Fruit fly (Drosophila melanogaster) whole organism, embryonic: ENCODE data around the gene CG9150.

Experiments
- ATbp ChIP-seq: fragments of 200-800 bp; sonication (Bioruptor generic); optimal IDR thresholded peaks from 2 replicates; lab custom pipeline; 2017; ENCODE audit warnings: missing biosample characterization, mild to moderate bottlenecking, missing genetic modification characterization, missing genetic modification reagents
- Atf6 ChIP-seq: fragments of 200-800 bp; sonication (Bioruptor generic); IDR thresholded peaks from 2 replicates; pipeline ENCODE4 v1.3.6; 2022; ENCODE audit warnings: missing biosample characterization, missing genetic modification characterization
- CG10431 ChIP-seq: fragments of 200-800 bp; sonication (Bioruptor generic); optimal IDR thresholded peaks from 3 replicates; lab custom pipeline; 2018; ENCODE audit warnings: missing biosample characterization, mild to moderate bottlenecking, missing genetic modification characterization
- CG10543 ChIP-seq: fragments of 200-800 bp; sonication (Bioruptor generic); optimal IDR thresholded peaks from 3 replicates; lab custom pipeline; 2017; ENCODE audit warnings: missing biosample characterization, mild to moderate bottlenecking, missing genetic modification characterization, moderate library complexity
- CG11085 ChIP-seq: fragments of 200-800 bp; sonication (Bioruptor generic); IDR thresholded peaks from 2 replicates; pipeline ENCODE4 v1.3.6; 2022; ENCODE audit warnings: missing biosample characterization, missing genetic modification characterization
- CG13624 ChIP-seq: fragments of 200-800 bp; sonication (Bioruptor generic); optimal IDR thresholded peaks from 2 replicates; lab custom pipeline; 2016; ENCODE audit warnings: missing biosample characterization, missing genetic modification characterization
- CG13894 ChIP-seq: fragments of 200-800 bp; sonication (Bioruptor generic); optimal IDR thresholded peaks from 3 replicates; lab custom pipeline; 2018; ENCODE audit warnings: missing biosample characterization, mild to moderate bottlenecking, missing genetic modification characterization, moderate library complexity
- CG1529 ChIP-seq: fragments of 200-800 bp; sonication (Bioruptor generic); optimal IDR thresholded peaks from 3 replicates; lab custom pipeline; 2018; ENCODE audit warnings: missing biosample characterization, missing genetic modification characterization
- CG15601 ChIP-seq: fragments of 200-800 bp; sonication (Bioruptor generic); optimal IDR thresholded peaks from 3 replicates; lab custom pipeline; 2019; ENCODE audit warnings: missing biosample characterization, mild to moderate bottlenecking, missing genetic modification characterization, moderate library complexity
- CG17359 ChIP-seq: fragments of 200-800 bp; sonication (Bioruptor generic); optimal IDR thresholded peaks from 3 replicates; lab custom pipeline; 2018; ENCODE audit warnings: missing biosample characterization, mild to moderate bottlenecking, missing genetic modification characterization, moderate library complexity
- CG18599 ChIP-seq: fragments of 200-800 bp; sonication (Bioruptor generic); optimal IDR thresholded peaks from 3 replicates; lab custom pipeline; 2017; ENCODE audit warnings: missing biosample characterization, missing genetic modification characterization, mild to moderate bottlenecking, moderate library complexity, missing genetic modification reagents
- CG18764 ChIP-seq: fragments of 200-800 bp; sonication (Bioruptor generic); optimal IDR thresholded peaks from 3 replicates; lab custom pipeline; 2016; ENCODE audit warnings: missing biosample characterization, missing genetic modification characterization
- CG2116 ChIP-seq: fragments of 200-800 bp; sonication (Bioruptor generic); optimal IDR thresholded peaks from 3 replicates; lab custom pipeline; 2018; ENCODE audit warnings: missing biosample characterization, mild to moderate bottlenecking, missing genetic modification characterization
- CG33213 ChIP-seq: fragments of 200-800 bp; sonication (Bioruptor generic); optimal IDR thresholded peaks from 3 replicates; lab custom pipeline; 2016; ENCODE audit warnings: missing biosample characterization, missing genetic modification characterization
- CG33557 ChIP-seq: fragments of 200-800 bp; sonication (Bioruptor generic); optimal IDR thresholded peaks from 2 replicates; lab custom pipeline; 2019; ENCODE audit warnings: missing biosample characterization, mild to moderate bottlenecking, missing genetic modification characterization, moderate library complexity
- CG34376 ChIP-seq: fragments of 200-800 bp; sonication (Bioruptor generic); optimal IDR thresholded peaks from 2 replicates; lab custom pipeline; 2018; ENCODE audit warnings: missing biosample characterization, mild to moderate bottlenecking, missing genetic modification characterization
- CG34422 ChIP-seq: fragments of 200-800 bp; sonication (Bioruptor generic); IDR thresholded peaks from 3 replicates; pipeline ENCODE4 v1.3.6; 2022; ENCODE audit warnings: missing biosample characterization, missing genetic modification characterization
- CG7271 ChIP-seq: fragments of 200-800 bp; sonication (Bioruptor generic); optimal IDR thresholded peaks from 2 replicates; lab custom pipeline; 2018; ENCODE audit warnings: missing biosample characterization, mild to moderate bottlenecking, missing genetic modification characterization, moderate library complexity
- CG8281 ChIP-seq: fragments of 200-800 bp; sonication (Bioruptor generic); optimal IDR thresholded peaks from 2 replicates; lab custom pipeline; 2018; ENCODE audit warnings: missing biosample characterization, mild to moderate bottlenecking, missing genetic modification characterization, moderate library complexity
- CTCF ChIP-seq: fragments of 200-800 bp; sonication (Bioruptor generic); optimal IDR thresholded peaks from 2 replicates; lab custom pipeline; 2017; ENCODE audit warnings: missing biosample characterization, mild to moderate bottlenecking, missing genetic modification characterization, moderate library complexity
- D19A ChIP-seq: fragments of 200-800 bp; optimal IDR thresholded peaks from 3 replicates; lab custom pipeline; 2019; ENCODE audit warnings: missing biosample characterization, mild to moderate bottlenecking, missing genetic modification characterization, moderate library complexity
- Ets97D ChIP-seq: fragments of 200-800 bp; sonication (Bioruptor generic); optimal IDR thresholded peaks from 3 replicates; lab custom pipeline; 2016; ENCODE audit warnings: missing biosample characterization, missing genetic modification characterization
- Fer1 ChIP-seq: fragments of 200-800 bp; sonication (Bioruptor generic); optimal IDR thresholded peaks from 2 replicates; lab custom pipeline; 2017; ENCODE audit warnings: missing biosample characterization, mild to moderate bottlenecking, missing genetic modification characterization
- Nf-YB ChIP-seq: fragments of 200-800 bp; sonication (Bioruptor generic); optimal IDR thresholded peaks from 3 replicates; lab custom pipeline; 2019; ENCODE audit warnings: missing biosample characterization, mild to moderate bottlenecking, missing genetic modification characterization, moderate library complexity
- Sry-β ChIP-seq: fragments of 200-800 bp; sonication (Bioruptor generic); optimal IDR thresholded peaks from 2 replicates; lab custom pipeline; 2018; ENCODE audit warnings: missing biosample characterization, mild to moderate bottlenecking, missing genetic modification characterization, moderate library complexity
- Trl ChIP-seq, 3 experiments: fragments of >200 bp in 2 of 3; fragments of 200-800 bp in 1 of 3; sonication (Bioruptor generic) in 1 of 3; optimal IDR thresholded peaks; 2 replicates in 1 of 3; 3 replicates in 2 of 3; lab custom pipeline; 2016 to 2017; ENCODE audit warnings: missing biosample characterization in 1 of 3, missing genetic modification characterization in 1 of 3
- abd-A ChIP-seq: fragments of 200-800 bp; sonication (Bioruptor generic); optimal IDR thresholded peaks from 3 replicates; lab custom pipeline; 2019; ENCODE audit warnings: missing biosample characterization, mild to moderate bottlenecking, missing genetic modification characterization, moderate library complexity
- chinmo ChIP-seq: fragments of 200-800 bp; sonication (Bioruptor generic); IDR thresholded peaks from 4 replicates; pipeline ENCODE4 v1.3.6; 2022; ENCODE audit warnings: missing biosample characterization, missing genetic modification characterization; ENCODE audit not compliant: partially characterized antibody
- chm ChIP-seq: fragments of 200-800 bp; sonication (Bioruptor generic); IDR thresholded peaks from 2 replicates; pipeline ENCODE4 v1.3.6; 2022; ENCODE audit warnings: missing biosample characterization, missing genetic modification characterization
- ci ChIP-seq: fragments of 200-800 bp; sonication (Bioruptor generic); IDR thresholded peaks from 3 replicates; pipeline ENCODE4 v1.3.6; 2022; ENCODE audit warnings: missing biosample characterization, missing genetic modification characterization
- dati ChIP-seq: fragments of 200-800 bp; sonication (Bioruptor generic); IDR thresholded peaks from 2 replicates; pipeline ENCODE4 v1.3.6; 2022; ENCODE audit warnings: missing biosample characterization, missing genetic modification characterization
- emc ChIP-seq: fragments of 200-800 bp; sonication (Bioruptor generic); optimal IDR thresholded peaks from 2 replicates; lab custom pipeline; 2016; ENCODE audit warnings: missing biosample characterization, missing genetic modification characterization
- fd3F ChIP-seq: fragments of 200-800 bp; sonication (Bioruptor generic); optimal IDR thresholded peaks from 2 replicates; lab custom pipeline; 2018; ENCODE audit warnings: missing biosample characterization, mild to moderate bottlenecking, missing genetic modification characterization, moderate library complexity
- gsb-n ChIP-seq: fragments of 200-800 bp; sonication (Bioruptor generic); optimal IDR thresholded peaks from 3 replicates; lab custom pipeline; 2018; ENCODE audit warnings: missing biosample characterization, mild to moderate bottlenecking, missing genetic modification characterization
- kay ChIP-seq: fragments of 200-800 bp; sonication (Bioruptor generic); optimal IDR thresholded peaks from 2 replicates; lab custom pipeline; 2016; ENCODE audit warnings: missing biosample characterization, missing genetic modification characterization
- lab ChIP-seq: fragments of 200-800 bp; sonication (Bioruptor generic); optimal IDR thresholded peaks from 3 replicates; lab custom pipeline; 2017; ENCODE audit warnings: missing biosample characterization, missing genetic modification characterization, mild to moderate bottlenecking, moderate library complexity, missing genetic modification reagents
- nom ChIP-seq: fragments of 200-800 bp; sonication (Bioruptor generic); optimal IDR thresholded peaks from 2 replicates; lab custom pipeline; 2017; ENCODE audit warnings: missing biosample characterization, missing genetic modification characterization, mild to moderate bottlenecking, moderate library complexity, missing genetic modification reagents
- onecut ChIP-seq: fragments of 200-800 bp; sonication (Bioruptor generic); IDR thresholded peaks from 2 replicates; pipeline ENCODE4 v1.3.6; 2022; ENCODE audit warnings: missing biosample characterization, missing genetic modification characterization
- phol ChIP-seq: fragments of 200-800 bp; sonication (Bioruptor generic); optimal IDR thresholded peaks from 3 replicates; lab custom pipeline; 2018; ENCODE audit warnings: missing biosample characterization, mild to moderate bottlenecking, missing genetic modification characterization, moderate library complexity
- pros ChIP-seq: fragments of 200-800 bp; sonication (Bioruptor generic); optimal IDR thresholded peaks from 3 replicates; lab custom pipeline; 2019; ENCODE audit warnings: missing biosample characterization, mild to moderate bottlenecking, missing genetic modification characterization, moderate library complexity
- scrt ChIP-seq: fragments of 200-800 bp; sonication (Bioruptor generic); optimal IDR thresholded peaks from 2 replicates; lab custom pipeline; 2018; ENCODE audit warnings: missing biosample characterization, mild to moderate bottlenecking, missing genetic modification characterization, moderate library complexity
- seq ChIP-seq: fragments of 200-800 bp; sonication (Bioruptor generic); IDR thresholded peaks from 2 replicates; pipeline ENCODE4 v1.3.6; 2022; ENCODE audit warnings: missing biosample characterization, missing genetic modification characterization
- so ChIP-seq: fragments of 200-800 bp; sonication (Bioruptor generic); IDR thresholded peaks from 3 replicates; pipeline ENCODE4 v1.3.6; 2022; ENCODE audit warnings: missing biosample characterization, missing genetic modification characterization
- sr ChIP-seq: fragments of 200-800 bp; sonication (Bioruptor generic); IDR thresholded peaks from 3 replicates; pipeline ENCODE4 v1.3.6; 2022; ENCODE audit warnings: missing biosample characterization, missing genetic modification characterization
- vvl ChIP-seq: fragments of 200-800 bp; sonication (Bioruptor generic); IDR thresholded peaks from 2 replicates; pipeline ENCODE4 v1.3.6; 2022; ENCODE audit warnings: missing biosample characterization, missing genetic modification characterization
- z ChIP-seq: fragments of 200-800 bp; sonication (Bioruptor generic); IDR thresholded peaks from 3 replicates; pipeline ENCODE4 v1.3.6; 2022; ENCODE audit warnings: missing biosample characterization, missing genetic modification characterization

The CG9150 gene

dm6 chr2L:6098479-6099269 is 30.3 kb upstream of the CG9150 start, which contains the start of gene CG9175 (continued):
- no peak for TF ChIP-seq nom (GFP tag; lab: Kevin White, UChicago)

dm6 chr2L:6092300-6092699 is 23.9 kb upstream of the CG9150 start:
- TF ChIP-seq emc (GFP tag; lab: Kevin White, UChicago) = no peak
- peak; percentile 25 for TF ChIP-seq CG18599
- TF ChIP-seq dati (GFP tag; lab: Robert Waterston, UW) = no peak
- TF ChIP-seq CG13894 (tag; lab: Kevin White, UChicago) = peak; percentile 98
- TF ChIP-seq CG8281 (tag; lab: Kevin White, UChicago) = no peak
- TF ChIP-seq Fer1 (GFP tag; lab: Kevin White, UChicago) = peak; percentile 42
- TF ChIP-seq phol (tag; lab: Kevin White, UChicago) = peak; percentile 64
- no peak for TF ChIP-seq CG33213
- TF ChIP-seq chm (GFP tag; lab: Robert Waterston, UW) = peak; percentile 57
- TF ChIP-seq abd-A (tag; lab: Kevin White, UChicago) = peak; percentile 62
- TF ChIP-seq CG34376 (GFP tag; lab: Kevin White, UChicago) = peak; percentile 34
- 0 out of 2 replicates have a peak, but pooled peaks have one; percentile 14 for TF ChIP-seq Atf6
- TF ChIP-seq CG17359 (tag; lab: Kevin White, UChicago) = peak; percentile 34
- peak; percentile 36; the same call in 1 of the 3 replicates for TF ChIP-seq ci (GFP tag; lab: Robert Waterston, UW)
- peak; percentile 12 for TF ChIP-seq CG33557 (GFP tag; lab: Kevin White, UChicago)
- no peak for TF ChIP-seq Nf-YB (GFP tag; lab: Kevin White, UChicago)
- peak; percentile 26 for TF ChIP-seq CG13624
- no peak for TF ChIP-seq CG15601 (tag; lab: Kevin White, UChicago)
- TF ChIP-seq D19A (tag; lab: Kevin White, UChicago) = no peak
- peak; percentile 12 for TF ChIP-seq CG10543 (GFP tag; lab: Kevin White, UChicago)
- TF ChIP-seq Trl (optimal IDR thresholded peaks at IDR 0.05; lab: Kevin White, UChicago) = peak in 1 of 2 experiments; percentile 11
- TF ChIP-seq Trl (GFP tag; optimal IDR thresholded peaks at IDR 0.05; lab: Kevin White, UChicago) = no peak
- TF ChIP-seq CG10431 (GFP tag; lab: Kevin White, UChicago) = peak; percentile 34
- TF ChIP-seq onecut (GFP tag; lab: Robert Waterston, UW) = peak; percentile 32; the same call in 1 of the 2 replicates
- TF ChIP-seq ATbp = no peak
- TF ChIP-seq scrt (GFP tag; lab: Kevin White, UChicago) = peak; percentile 23
- TF ChIP-seq pros (GFP tag; lab: Kevin White, UChicago) = peak; percentile 98
- no peak for TF ChIP-seq so (GFP tag; lab: Robert Waterston, UW)
- TF ChIP-seq lab (GFP tag; lab: Kevin White, UChicago) = peak; percentile 20
- no peak for TF ChIP-seq sr (GFP tag; lab: Robert Waterston, UW)
- peak; percentile 73; the same call in 2 of the 3 replicates for TF ChIP-seq z (GFP tag; lab: Robert Waterston, UW)
- TF ChIP-seq CG34422 = 0 out of 3 replicates have a peak, but pooled peaks have one; percentile 50
- 0 out of 2 replicates have a peak, but pooled peaks have one; percentile 14 for TF ChIP-seq vvl (GFP tag; lab: Robert Waterston, UW)
- no peak for TF ChIP-seq CG1529 (GFP tag; lab: Kevin White, UChicago)
- TF ChIP-seq Sry-β = no peak
- TF ChIP-seq fd3F (GFP tag; lab: Kevin White, UChicago) = no peak
- no peak for TF ChIP-seq CG11085 (GFP tag; lab: Robert Waterston, UW)
- TF ChIP-seq seq = peak; percentile 65; the same call in 1 of the 2 replicates
- TF ChIP-seq CG2116 = no peak
- TF ChIP-seq chinmo (GFP tag; lab: Robert Waterston, UW) = 0 out of 4 replicates have a peak, but pooled peaks have one; percentile 48
- no peak for TF ChIP-seq CG18764
- peak; percentile 11 for TF ChIP-seq gsb-n (tag; lab: Kevin White, UChicago)
- no peak for TF ChIP-seq kay
- peak; percentile 59 for TF ChIP-seq Ets97D (GFP tag; lab: Kevin White, UChicago)
- TF ChIP-seq CG7271 (tag; lab: Kevin White, UChicago) = peak; percentile 11
- no peak for TF ChIP-seq CTCF (GFP tag; lab: Kevin White, UChicago)
